Fruit fly (Drosophila melanogaster): ENCODE results near the gene subdued.

The subdued gene

dm6 chr3R:19644094-19644900, 1.8 kb upstream of the subdued start, which contains the start of gene Vha13 (continued):
- TF ChIP-seq CG18599 (GFP tag; optimal IDR thresholded peaks at IDR 0.05) (peak; percentile 73), D19A (tag; optimal IDR thresholded peaks at IDR 0.05) (no peak), H2.0 (GFP tag; IDR thresholded peaks at IDR 0.05) (peak; percentile 55), Fer2 (tag; optimal IDR thresholded peaks at IDR 0.05) (no peak), knrl (GFP tag; IDR thresholded peaks at IDR 0.05; ENCODE audit: partially characterized antibody) (peak; percentile 52), NK7.1 (GFP tag; optimal IDR thresholded peaks at IDR 0.05) (no peak), gcm (GFP tag; optimal IDR thresholded peaks at IDR 0.05) (peak; percentile 17), dysf (GFP tag; IDR thresholded peaks at IDR 0.05) (peak; percentile 63; the same call in 2 of the 3 replicates), disco-r (GFP tag; optimal IDR thresholded peaks at IDR 0.05) (peak; percentile 40), zfh2 (GFP tag; optimal IDR thresholded peaks at IDR 0.05) (peak; percentile 65), CG16815 (GFP tag; optimal IDR thresholded peaks at IDR 0.05) (no peak), sna (GFP tag; IDR thresholded peaks at IDR 0.05; ENCODE audit: partially characterized antibody) (no peak; the same call in none of the 2 replicates), Blimp-1 (GFP tag; optimal IDR thresholded peaks at IDR 0.05) (no peak), Hr3 (GFP tag; optimal IDR thresholded peaks at IDR 0.05) (peak; percentile 26), CG10274 (GFP tag; optimal IDR thresholded peaks at IDR 0.05) (no peak), Xrp1 (GFP tag; IDR thresholded peaks at IDR 0.05) (no peak), E2f1 (GFP tag; IDR thresholded peaks at IDR 0.05) (peak; percentile 36; the same call in 1 of the 2 replicates), tio (GFP tag; optimal IDR thresholded peaks at IDR 0.05) (no peak), sob (GFP tag; IDR thresholded peaks at IDR 0.05) (peak; percentile 68), MTF-1 (GFP tag; optimal IDR thresholded peaks at IDR 0.05; ENCODE audit: borderline replicate concordance) (peak; percentile 39), CG17186 (GFP tag; optimal IDR thresholded peaks at IDR 0.05) (no peak), CG14441 (GFP tag; IDR thresholded peaks at IDR 0.05) (peak; percentile 55), CG5245 (GFP tag; optimal IDR thresholded peaks at IDR 0.05) (peak; percentile 14), Abd-B (GFP tag; optimal IDR thresholded peaks at IDR 0.05) (no peak), CG8388 (GFP tag; optimal IDR thresholded peaks at IDR 0.05) (no peak), CG11398 (GFP tag; optimal IDR thresholded peaks at IDR 0.05) (no peak), CG10321 (GFP tag; IDR thresholded peaks at IDR 0.05) (no peak), CG3407 (GFP tag; optimal IDR thresholded peaks at IDR 0.05) (no peak), CoRest (tag; optimal IDR thresholded peaks at IDR 0.05) (peak; percentile 35), hth (optimal IDR thresholded peaks at IDR 0.05) (no peak), CG10543 (GFP tag; optimal IDR thresholded peaks at IDR 0.05) (peak; percentile 27), Rfx (GFP tag; IDR thresholded peaks at IDR 0.05) (peak; percentile 87), CG32532 (GFP tag; IDR thresholded peaks at IDR 0.05) (peak; percentile 66), CG4404 (GFP tag; IDR thresholded peaks at IDR 0.05) (0 out of 2 replicates have a peak, but pooled peaks have one; percentile 9), ap (GFP tag; IDR thresholded peaks at IDR 0.05) (no peak), NC2β (GFP tag; optimal IDR thresholded peaks at IDR 0.05) (no peak), MBD-R2 (GFP tag; IDR thresholded peaks at IDR 0.05) (peak; percentile 55), chm (GFP tag; IDR thresholded peaks at IDR 0.05) (peak; percentile 82), CG16779 (GFP tag; IDR thresholded peaks at IDR 0.05) (no peak), BEAF-32 (GFP tag; optimal IDR thresholded peaks at IDR 0.05) (peak; percentile 72), Hey (tag; optimal IDR thresholded peaks at IDR 0.05) (no peak), ranshi (GFP tag; IDR thresholded peaks at IDR 0.05) (peak; percentile 40), sd (tag; optimal IDR thresholded peaks at IDR 0.05) (peak; percentile 47), zf30C (GFP tag; optimal IDR thresholded peaks at IDR 0.05) (no peak), Sin3A (optimal IDR thresholded peaks at IDR 0.05) (no peak), bcd (GFP tag; optimal IDR thresholded peaks at IDR 0.05) (no peak), CG3995 (GFP tag; optimal IDR thresholded peaks at IDR 0.05) (peak; percentile 84), Hr39 (optimal IDR thresholded peaks at IDR 0.05) (no peak), CG2712 (tag; optimal IDR thresholded peaks at IDR 0.05) (peak; percentile 23), CG17829 (tag; optimal IDR thresholded peaks at IDR 0.05) (no peak)

Data from whole organism, embryonic.